Worm (Caenorhabditis elegans): Measurements from ENCODE around the gene cyp-32A1.

DNA sequence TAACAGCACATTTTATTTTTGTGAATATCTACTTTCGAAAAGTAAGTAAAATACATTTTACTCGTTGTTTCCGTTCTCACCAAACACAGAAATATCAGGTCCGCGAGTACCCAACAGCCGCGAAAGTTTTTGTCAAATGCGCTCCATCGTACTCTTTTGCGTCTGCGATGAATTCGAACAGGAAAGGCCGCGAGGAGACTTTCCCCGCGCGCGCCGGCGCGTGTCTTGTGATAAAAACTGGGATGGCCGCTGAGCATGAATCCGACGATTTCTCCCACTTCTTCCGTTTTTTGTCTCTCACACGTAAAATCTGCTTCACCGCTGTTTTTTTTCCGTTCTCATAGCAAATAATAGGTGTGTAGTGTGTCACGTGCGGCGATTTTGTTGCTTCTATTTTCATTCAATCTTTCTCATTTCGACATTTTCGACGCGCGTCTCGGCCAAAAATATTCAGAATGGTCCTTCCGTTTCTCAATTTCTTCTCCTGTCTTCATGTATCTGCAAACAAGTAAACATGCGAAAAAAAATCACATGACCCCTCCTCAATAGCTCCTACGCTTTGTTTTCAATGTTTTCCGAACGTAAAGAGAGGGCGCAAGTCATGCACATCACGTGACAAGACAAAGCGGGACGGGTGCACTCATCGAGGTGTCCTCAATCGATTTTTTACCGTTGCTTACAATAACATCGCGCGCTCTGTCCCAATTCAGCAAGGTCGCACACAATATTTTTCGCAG is 22.6 kb downstream of the cyp-32A1 start, which contains the start of gene uvs-1:
- TF ChIP-seq ref-1 (GFP tag; conservative IDR thresholded peaks at IDR 0.05) (no peak), ztf-29 (GFP tag; IDR thresholded peaks at IDR 0.05) (no peak)
